Worm (Caenorhabditis elegans) whole organism, L3 larva: ENCODE data around the gene clec-227.

ENCODE experiments used
- elt-1 ChIP-seq: fragments of 150-350 bp; optimal IDR thresholded peaks from 2 replicates; lab custom pipeline; 2014; ENCODE audit warnings: missing biosample characterization, missing genetic modification characterization
- fkh-10 ChIP-seq: sonication (generic microtip); optimal IDR thresholded peaks from 2 replicates; lab custom pipeline; 2017; ENCODE audit warnings: missing biosample characterization, missing genetic modification reagents, missing genetic modification characterization
- lin-39 ChIP-seq: fragments of 150-350 bp; optimal IDR thresholded peaks from 2 replicates; lab custom pipeline; 2018; ENCODE audit warnings: missing biosample characterization, missing genetic modification reagents, missing genetic modification characterization
- nhr-12 ChIP-seq: fragments of 150-350 bp; optimal IDR thresholded peaks from 2 replicates; lab custom pipeline; 2014; ENCODE audit warnings: missing biosample characterization, missing genetic modification characterization
- skn-1 ChIP-seq: fragments of 150-350 bp; optimal IDR thresholded peaks from 2 replicates; lab custom pipeline; 2014; ENCODE audit warnings: missing biosample characterization, missing genetic modification characterization
- snpc-4 ChIP-seq: fragments of 150-350 bp; optimal IDR thresholded peaks from 2 replicates; lab custom pipeline; 2014; ENCODE audit warnings: missing biosample characterization, missing genetic modification characterization
- zag-1 ChIP-seq: fragments of 150-350 bp; optimal IDR thresholded peaks from 2 replicates; lab custom pipeline; 2014; ENCODE audit warnings: missing biosample characterization, missing genetic modification characterization
- ztf-11 ChIP-seq: fragments of 150-350 bp; optimal IDR thresholded peaks from 2 replicates; lab custom pipeline; 2014; ENCODE audit warnings: missing biosample characterization, missing genetic modification characterization

DNA sequence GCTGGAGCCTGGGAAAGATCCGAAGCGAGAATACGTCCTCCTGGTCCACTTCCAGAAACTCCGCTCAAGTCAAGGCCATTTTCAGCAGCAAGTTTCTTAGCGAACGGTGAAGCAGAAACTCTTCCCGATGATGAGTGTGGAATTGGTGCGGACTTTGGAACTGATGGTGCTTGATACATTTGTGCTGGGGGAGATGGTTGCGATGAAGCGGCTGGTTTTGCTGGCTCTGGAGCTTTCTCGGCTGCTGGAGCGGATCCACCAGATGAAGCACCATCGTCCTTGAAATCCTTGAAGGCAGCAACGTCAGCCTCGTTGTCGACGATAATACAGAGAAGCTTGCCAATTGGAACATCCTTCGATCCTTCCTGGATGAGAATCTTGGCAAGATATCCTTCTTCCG, 25.9 kb upstream of the clec-227 start:
- no peak for TF ChIP-seq lin-39 (tag; lab: Kevin White, UChicago)
- no peak for TF ChIP-seq fkh-10 (GFP tag; lab: Kevin White, UChicago)
- no peak for TF ChIP-seq skn-1 (tag; lab: Kevin White, UChicago)
- no peak for TF ChIP-seq elt-1 (tag; lab: Kevin White, UChicago)
- TF ChIP-seq snpc-4 = no peak
- no peak for TF ChIP-seq zag-1 (tag; lab: Kevin White, UChicago)
- no peak for TF ChIP-seq nhr-12
- TF ChIP-seq ztf-11 = no peak
